Fruit fly (Drosophila melanogaster) whole organism, embryonic: ENCODE results near the gene Arc42.

Experiments used
- ATbp ChIP-seq: fragments of 200-800 bp; sonication (Bioruptor generic); optimal IDR thresholded peaks from 2 replicates; lab custom pipeline; 2017; ENCODE audit warnings: missing biosample characterization, mild to moderate bottlenecking, missing genetic modification characterization, missing genetic modification reagents
- Ada2b ChIP-seq: fragments of 200-800 bp; sonication (Bioruptor generic); IDR thresholded peaks from 2 replicates; pipeline ENCODE4 v1.3.6; 2022; ENCODE audit warnings: missing biosample characterization, missing genetic modification characterization
- CG1024 ChIP-seq: fragments of 200-800 bp; sonication (Bioruptor generic); IDR thresholded peaks from 2 replicates; pipeline ENCODE4 v1.3.6; 2022; ENCODE audit warnings: missing biosample characterization, missing genetic modification characterization
- CG10366 ChIP-seq: fragments of 200-800 bp; sonication (Bioruptor generic); IDR thresholded peaks from 2 replicates; pipeline ENCODE4 v1.3.6; 2022; ENCODE audit warnings: missing biosample characterization, missing genetic modification characterization
- CG10543 ChIP-seq: fragments of 200-800 bp; sonication (Bioruptor generic); optimal IDR thresholded peaks from 3 replicates; lab custom pipeline; 2017; ENCODE audit warnings: missing biosample characterization, mild to moderate bottlenecking, missing genetic modification characterization, moderate library complexity
- CG11456 ChIP-seq: fragments of 200-800 bp; sonication (Bioruptor generic); IDR thresholded peaks from 3 replicates; pipeline ENCODE4 v1.3.6; 2022; ENCODE audit warnings: missing biosample characterization, missing genetic modification characterization
- CG11560 ChIP-seq: fragments of 200-800 bp; sonication (Bioruptor generic); IDR thresholded peaks from 3 replicates; pipeline ENCODE4 v1.3.6; 2022; ENCODE audit warnings: missing biosample characterization, missing genetic modification characterization
- CG12769 ChIP-seq: fragments of 200-800 bp; sonication (Bioruptor generic); optimal IDR thresholded peaks from 2 replicates; lab custom pipeline; 2019; ENCODE audit warnings: missing biosample characterization, mild to moderate bottlenecking, missing genetic modification characterization, moderate library complexity
- CG14860 ChIP-seq: fragments of 200-800 bp; sonication (Bioruptor generic); IDR thresholded peaks from 3 replicates; pipeline ENCODE4 v1.3.6; 2022; ENCODE audit warnings: missing biosample characterization, missing genetic modification characterization; ENCODE audit not compliant: partially characterized antibody
- CG15601 ChIP-seq: fragments of 200-800 bp; sonication (Bioruptor generic); optimal IDR thresholded peaks from 3 replicates; lab custom pipeline; 2019; ENCODE audit warnings: missing biosample characterization, mild to moderate bottlenecking, missing genetic modification characterization, moderate library complexity
- CG15696 ChIP-seq: fragments of 200-800 bp; sonication (Bioruptor generic); optimal IDR thresholded peaks from 2 replicates; lab custom pipeline; 2019; ENCODE audit warnings: missing biosample characterization, mild to moderate bottlenecking, missing genetic modification characterization, moderate library complexity
- CG18764 ChIP-seq: fragments of 200-800 bp; sonication (Bioruptor generic); optimal IDR thresholded peaks from 3 replicates; lab custom pipeline; 2016; ENCODE audit warnings: missing biosample characterization, missing genetic modification characterization
- CG6175 ChIP-seq: fragments of 200-800 bp; sonication (Bioruptor generic); IDR thresholded peaks from 3 replicates; pipeline ENCODE4 v1.3.6; 2022; ENCODE audit warnings: missing biosample characterization, missing genetic modification characterization
- CG6654 ChIP-seq: fragments of 200-800 bp; sonication (Bioruptor generic); optimal IDR thresholded peaks from 2 replicates; lab custom pipeline; 2017; ENCODE audit warnings: missing biosample characterization, mild to moderate bottlenecking, missing genetic modification characterization
- CG7928 ChIP-seq: fragments of 200-800 bp; sonication (Bioruptor generic); optimal IDR thresholded peaks from 2 replicates; lab custom pipeline; 2017; ENCODE audit warnings: missing biosample characterization, mild to moderate bottlenecking, missing genetic modification characterization
- CG8359 ChIP-seq: fragments of 200-800 bp; sonication (Bioruptor generic); optimal IDR thresholded peaks from 2 replicates; lab custom pipeline; 2017; ENCODE audit warnings: missing biosample characterization, mild to moderate bottlenecking, missing genetic modification characterization, borderline replicate concordance
- CG8924 ChIP-seq: fragments of 200-800 bp; optimal IDR thresholded peaks from 3 replicates; lab custom pipeline; 2019; ENCODE audit warnings: missing biosample characterization, mild to moderate bottlenecking, missing genetic modification characterization, moderate library complexity
- CG9215 ChIP-seq: fragments of 200-800 bp; sonication (Bioruptor generic); IDR thresholded peaks from 2 replicates; pipeline ENCODE4 v1.3.6; 2022; ENCODE audit warnings: missing biosample characterization, missing genetic modification characterization
- D19A ChIP-seq: fragments of 200-800 bp; optimal IDR thresholded peaks from 3 replicates; lab custom pipeline; 2019; ENCODE audit warnings: missing biosample characterization, mild to moderate bottlenecking, missing genetic modification characterization, moderate library complexity
- Deaf1 ChIP-seq: fragments of 200-800 bp; optimal IDR thresholded peaks from 3 replicates; lab custom pipeline; 2019; ENCODE audit warnings: missing biosample characterization, mild to moderate bottlenecking, missing genetic modification characterization, moderate library complexity
- Dp ChIP-seq: fragments of 200-800 bp; sonication (Bioruptor generic); optimal IDR thresholded peaks from 2 replicates; lab custom pipeline; 2018; ENCODE audit warnings: missing biosample characterization, mild to moderate bottlenecking, missing genetic modification characterization, moderate library complexity
- Eip74EF ChIP-seq, 2 experiments: fragments of 200-800 bp in 1 of 2; fragments of >200 bp in 1 of 2; sonication (Bioruptor generic) in 1 of 2; optimal IDR thresholded peaks; 2 replicates each; lab custom pipeline; 2017 to 2019; ENCODE audit warnings: missing biosample characterization in 2 of 2, missing genetic modification characterization in 2 of 2, mild to moderate bottlenecking in 1 of 2, moderate library complexity in 1 of 2
- GATAe ChIP-seq: fragments of 200-800 bp; sonication (Bioruptor generic); conservative IDR thresholded peaks from 2 replicates; pipeline ENCODE4 v1.3.6; 2022; ENCODE audit warnings: missing biosample characterization, missing genetic modification characterization
- Hand ChIP-seq: fragments of 200-800 bp; sonication (Bioruptor generic); optimal IDR thresholded peaks from 2 replicates; lab custom pipeline; 2017; ENCODE audit warnings: mild to moderate bottlenecking, missing biosample characterization, missing genetic modification reagents, missing genetic modification characterization
- Nf-YB ChIP-seq: fragments of 200-800 bp; sonication (Bioruptor generic); optimal IDR thresholded peaks from 3 replicates; lab custom pipeline; 2019; ENCODE audit warnings: missing biosample characterization, mild to moderate bottlenecking, missing genetic modification characterization, moderate library complexity
- Oaz ChIP-seq: fragments of 200-800 bp; sonication (Bioruptor generic); IDR thresholded peaks from 2 replicates; pipeline ENCODE4 v1.3.6; 2022; ENCODE audit warnings: missing biosample characterization, missing genetic modification characterization
- Opbp ChIP-seq: fragments of 200-800 bp; sonication (Bioruptor generic); IDR thresholded peaks from 3 replicates; pipeline ENCODE4 v1.3.6; 2022; ENCODE audit warnings: missing biosample characterization, missing genetic modification characterization; ENCODE audit not compliant: partially characterized antibody
- PHDP ChIP-seq: fragments of 200-800 bp; sonication (Bioruptor generic); optimal IDR thresholded peaks from 3 replicates; lab custom pipeline; 2018; ENCODE audit warnings: missing biosample characterization, mild to moderate bottlenecking, missing genetic modification characterization, moderate library complexity
- ab ChIP-seq: fragments of 200-800 bp; sonication (Bioruptor generic); optimal IDR thresholded peaks from 2 replicates; lab custom pipeline; 2016; ENCODE audit warnings: missing biosample characterization, missing genetic modification characterization
- al ChIP-seq: fragments of 200-800 bp; sonication (Bioruptor generic); IDR thresholded peaks from 2 replicates; pipeline ENCODE4 v1.3.6; 2022; ENCODE audit warnings: missing biosample characterization, missing genetic modification characterization
- bbx ChIP-seq: fragments of 200-800 bp; sonication (Bioruptor generic); IDR thresholded peaks from 2 replicates; pipeline ENCODE4 v1.3.6; 2022; ENCODE audit warnings: missing biosample characterization, missing genetic modification characterization; ENCODE audit not compliant: partially characterized antibody
- chinmo ChIP-seq: fragments of 200-800 bp; sonication (Bioruptor generic); IDR thresholded peaks from 4 replicates; pipeline ENCODE4 v1.3.6; 2022; ENCODE audit warnings: missing biosample characterization, missing genetic modification characterization; ENCODE audit not compliant: partially characterized antibody
- corto ChIP-seq: fragments of 200-800 bp; sonication (Bioruptor generic); optimal IDR thresholded peaks from 2 replicates; lab custom pipeline; 2016; ENCODE audit warnings: missing biosample characterization, mild to moderate bottlenecking, missing genetic modification characterization, moderate library complexity
- crol ChIP-seq: fragments of 200-800 bp; sonication (Bioruptor generic); IDR thresholded peaks from 2 replicates; pipeline ENCODE4 v1.3.6; 2022; ENCODE audit warnings: missing biosample characterization, missing genetic modification characterization
- da ChIP-seq: fragments of 200-800 bp; sonication (Bioruptor generic); optimal IDR thresholded peaks from 2 replicates; lab custom pipeline; 2016; ENCODE audit warnings: missing biosample characterization, missing genetic modification characterization
- dan ChIP-seq: fragments of 200-800 bp; sonication (Bioruptor generic); IDR thresholded peaks from 2 replicates; pipeline ENCODE4 v1.3.6; 2022; ENCODE audit warnings: missing biosample characterization, missing genetic modification characterization
- dimm ChIP-seq: fragments of 200-800 bp; sonication (Bioruptor generic); IDR thresholded peaks from 2 replicates; pipeline ENCODE4 v1.3.6; 2022; ENCODE audit warnings: missing biosample characterization, missing genetic modification characterization
- dysf ChIP-seq: fragments of 200-800 bp; sonication (Bioruptor generic); IDR thresholded peaks from 3 replicates; pipeline ENCODE4 v1.3.6; 2022; ENCODE audit warnings: missing biosample characterization, missing genetic modification characterization
- eyg ChIP-seq: fragments of 200-800 bp; sonication (Bioruptor generic); optimal IDR thresholded peaks from 3 replicates; lab custom pipeline; 2016; ENCODE audit warnings: missing biosample characterization, missing genetic modification characterization
- fd96Cb ChIP-seq: fragments of 200-800 bp; sonication (Bioruptor generic); optimal IDR thresholded peaks from 2 replicates; lab custom pipeline; 2018; ENCODE audit warnings: missing biosample characterization, mild to moderate bottlenecking, missing genetic modification characterization, moderate library complexity
- gce ChIP-seq: fragments of 200-800 bp; sonication (Bioruptor generic); IDR thresholded peaks from 3 replicates; pipeline ENCODE4 v1.3.6; 2022; ENCODE audit warnings: missing biosample characterization, missing genetic modification characterization
- mam ChIP-seq: fragments of 200-800 bp; sonication (Bioruptor generic); optimal IDR thresholded peaks from 3 replicates; lab custom pipeline; 2016; ENCODE audit warnings: missing biosample characterization, missing genetic modification characterization
- nerfin-1 ChIP-seq: fragments of 200-800 bp; sonication (Bioruptor generic); optimal IDR thresholded peaks from 3 replicates; lab custom pipeline; 2019; ENCODE audit warnings: missing biosample characterization, mild to moderate bottlenecking, missing genetic modification characterization, moderate library complexity
- onecut ChIP-seq: fragments of 200-800 bp; sonication (Bioruptor generic); IDR thresholded peaks from 2 replicates; pipeline ENCODE4 v1.3.6; 2022; ENCODE audit warnings: missing biosample characterization, missing genetic modification characterization
- tin ChIP-seq: fragments of 200-800 bp; sonication (Bioruptor generic); optimal IDR thresholded peaks from 3 replicates; lab custom pipeline; 2016; ENCODE audit warnings: missing biosample characterization, missing genetic modification characterization
- usp ChIP-seq: fragments of >200 bp; optimal IDR thresholded peaks from 2 replicates; lab custom pipeline; 2017; ENCODE audit warnings: missing biosample characterization, missing genetic modification characterization
- z ChIP-seq: fragments of 200-800 bp; sonication (Bioruptor generic); IDR thresholded peaks from 3 replicates; pipeline ENCODE4 v1.3.6; 2022; ENCODE audit warnings: missing biosample characterization, missing genetic modification characterization
- zen2 ChIP-seq: fragments of 200-800 bp; sonication (Bioruptor generic); IDR thresholded peaks from 3 replicates; pipeline ENCODE4 v1.3.6; 2022; ENCODE audit warnings: missing biosample characterization, missing genetic modification characterization; ENCODE audit not compliant: partially characterized antibody

Gene Arc42

dm6 chr3R:19863979-19864775 lies 13.4 kb upstream of the Arc42 start, which contains the start of the genes CG4572 and CG4686 (continued):
- TF ChIP-seq Deaf1 (no peak), CG11456 (GFP tag; lab: Robert Waterston, UW) (peak; percentile 84), CG1024 (GFP tag; lab: Robert Waterston, UW) (no peak; the same call in 1 of the 2 replicates), ATbp (GFP tag; lab: Kevin White, UChicago) (peak; percentile 25), crol (GFP tag; lab: Robert Waterston, UW) (no peak), dan (GFP tag; lab: Robert Waterston, UW) (no peak), gce (GFP tag; lab: Robert Waterston, UW) (peak; percentile 67; the same call in 2 of the 3 replicates), CG10366 (peak; percentile 61), CG11560 (tag; lab: Robert Waterston, UW) (peak; percentile 39; the same call in 1 of the 3 replicates), usp (GFP tag; lab: Kevin White, UChicago) (no peak), al (peak; percentile 83), tin (GFP tag; lab: Kevin White, UChicago) (peak; percentile 67), GATAe (GFP tag; lab: Robert Waterston, UW) (peak; percentile 55; the same call in 1 of the 2 replicates), z (GFP tag; lab: Robert Waterston, UW) (no peak), Opbp (GFP tag; lab: Robert Waterston, UW) (no peak), CG9215 (GFP tag; lab: Robert Waterston, UW) (peak; percentile 79), Nf-YB (GFP tag; lab: Kevin White, UChicago) (peak; percentile 28), CG7928 (peak; percentile 32), nerfin-1 (tag; lab: Kevin White, UChicago) (peak; percentile 85), ab (GFP tag; lab: Kevin White, UChicago) (no peak), CG12769 (tag; lab: Kevin White, UChicago) (no peak), dysf (GFP tag; lab: Robert Waterston, UW) (peak; percentile 92), CG18764 (GFP tag; lab: Kevin White, UChicago) (peak; percentile 71), PHDP (tag; lab: Kevin White, UChicago) (peak; percentile 78), CG14860 (GFP tag; lab: Robert Waterston, UW) (no peak), CG8924 (tag; lab: Kevin White, UChicago) (peak; percentile 70), Oaz (GFP tag; lab: Robert Waterston, UW) (peak; percentile 35; the same call in 1 of the 2 replicates), zen2 (GFP tag; lab: Robert Waterston, UW) (no peak), Eip74EF (GFP tag; optimal IDR thresholded peaks at IDR 0.05; lab: Kevin White, UChicago) (no peak), CG6175 (GFP tag; lab: Robert Waterston, UW) (peak; percentile 44; the same call in 1 of the 3 replicates), D19A (tag; lab: Kevin White, UChicago) (peak; percentile 62), corto (peak; percentile 76), Hand (GFP tag; lab: Kevin White, UChicago) (no peak), CG15696 (tag; lab: Kevin White, UChicago) (peak; percentile 87), CG6654 (peak; percentile 18), mam (peak; percentile 80), CG15601 (tag; lab: Kevin White, UChicago) (peak; percentile 70), CG10543 (GFP tag; lab: Kevin White, UChicago) (peak; percentile 83), Ada2b (peak; percentile 68), onecut (no peak), bbx (no peak), da (GFP tag; lab: Kevin White, UChicago) (no peak), fd96Cb (tag; lab: Kevin White, UChicago) (peak; percentile 69), CG8359 (no peak), Dp (GFP tag; lab: Kevin White, UChicago) (peak; percentile 28), eyg (GFP tag; lab: Kevin White, UChicago) (no peak), chinmo (GFP tag; lab: Robert Waterston, UW) (no peak), dimm (no peak)
